Fruit fly (Drosophila melanogaster) whole organism, adult: ENCODE data around the gene sisA.

Experiments used
- CG11617 ChIP-seq: fragments of 200-800 bp; sonication (Bioruptor generic); optimal IDR thresholded peaks from 2 replicates; lab custom pipeline; 2017; ENCODE audit warnings: mild to moderate bottlenecking, missing biosample characterization, missing genetic modification reagents, missing genetic modification characterization
- CG12768 ChIP-seq: fragments of 200-800 bp; sonication (Bioruptor generic); optimal IDR thresholded peaks from 2 replicates; lab custom pipeline; 2017; ENCODE audit warnings: missing biosample characterization, missing genetic modification characterization, mild to moderate bottlenecking, moderate library complexity, missing genetic modification reagents
- CG14711 ChIP-seq: fragments of 200-800 bp; sonication (Bioruptor generic); optimal IDR thresholded peaks from 2 replicates; lab custom pipeline; 2018; ENCODE audit warnings: missing biosample characterization, mild to moderate bottlenecking, missing genetic modification characterization, moderate library complexity
- CG5204 ChIP-seq: fragments of 200-800 bp; sonication (Bioruptor generic); optimal IDR thresholded peaks from 2 replicates; lab custom pipeline; 2016; ENCODE audit warnings: missing biosample characterization, missing genetic modification characterization
- Clk ChIP-seq: fragments of 200-800 bp; sonication (Bioruptor generic); optimal IDR thresholded peaks from 2 replicates; lab custom pipeline; 2017; ENCODE audit warnings: missing biosample characterization, missing genetic modification characterization
- Crg-1 ChIP-seq: fragments of 200-800 bp; sonication (Bioruptor generic); optimal IDR thresholded peaks from 2 replicates; lab custom pipeline; 2016; ENCODE audit warnings: missing biosample characterization, missing genetic modification characterization
- Mnt ChIP-seq: fragments of 200-800 bp; sonication (Bioruptor generic); optimal IDR thresholded peaks from 2 replicates; lab custom pipeline; 2016; ENCODE audit warnings: missing biosample characterization, mild to moderate bottlenecking, missing genetic modification characterization
- bab1 ChIP-seq: fragments of 200-800 bp; sonication (Bioruptor generic); optimal IDR thresholded peaks from 3 replicates; lab custom pipeline; 2019; ENCODE audit warnings: missing biosample characterization, mild to moderate bottlenecking, missing genetic modification characterization, moderate library complexity
- cic ChIP-seq: fragments of 200-800 bp; sonication (Bioruptor generic); optimal IDR thresholded peaks from 2 replicates; lab custom pipeline; 2017; ENCODE audit warnings: missing biosample characterization, mild to moderate bottlenecking, missing genetic modification characterization, moderate library complexity
- cnc ChIP-seq, 2 experiments: fragments of >200 bp; optimal IDR thresholded peaks; 2 replicates each; lab custom pipeline; 2017
- kay ChIP-seq: fragments of 200-800 bp; sonication (Bioruptor generic); peaks from one replicate; lab custom pipeline; 2016; ENCODE audit warnings: missing biosample characterization, missing genetic modification characterization, borderline replicate concordance

dm6 chrX:11359081-11359481 lies 36.9 kb upstream of the sisA start, which contains the start of gene Pa1:
- no peak for TF ChIP-seq CG14711 (tag; lab: Kevin White, UChicago)
- TF ChIP-seq Crg-1, result peak; percentile 33
- no peak for TF ChIP-seq CG11617 (GFP tag; lab: Kevin White, UChicago)
- TF ChIP-seq Clk, result no peak
- TF ChIP-seq kay (GFP tag; lab: Kevin White, UChicago), result no peak
- no peak for TF ChIP-seq cnc (optimal IDR thresholded peaks at IDR 0.05; lab: Kevin White, UChicago)
- peak; percentile 24 for TF ChIP-seq Mnt (GFP tag; lab: Kevin White, UChicago)
- peak; percentile 1 for TF ChIP-seq cic
- no peak for TF ChIP-seq CG12768 (GFP tag; lab: Kevin White, UChicago)
- no peak for TF ChIP-seq CG5204
- peak; percentile 81 for TF ChIP-seq bab1 (GFP tag; lab: Kevin White, UChicago)
